Worm (Caenorhabditis elegans) whole organism, L4 larva: ENCODE results near the gene ZK470.2.

ENCODE experiments used
- F37D6.2 ChIP-seq: sonication (generic microtip); optimal IDR thresholded peaks from 2 replicates; lab custom pipeline; 2016; ENCODE audit warnings: mild to moderate bottlenecking, missing genetic modification characterization, missing compliant biosample characterization
- F49E8.2 ChIP-seq: sonication (generic microtip); optimal IDR thresholded peaks from 2 replicates; lab custom pipeline; 2016; ENCODE audit warnings: missing compliant biosample characterization, mild to moderate bottlenecking, missing genetic modification characterization, borderline replicate concordance
- Y105C5A.15 ChIP-seq: fragments of 200-800 bp; sonication (Bioruptor generic); IDR thresholded peaks from 2 replicates; pipeline ENCODE4 v1.3.6; 2022; ENCODE audit warnings: missing genetic modification characterization, missing compliant biosample characterization
- Y48G9A.11 ChIP-seq: fragments of 200-800 bp; sonication (Bioruptor generic); IDR thresholded peaks from 2 replicates; pipeline ENCODE4 v1.3.6; 2022; ENCODE audit warnings: missing genetic modification reagents, missing genetic modification characterization, missing compliant biosample characterization
- Y75B8A.6 ChIP-seq: fragments of 200-800 bp; sonication (Bioruptor generic); IDR thresholded peaks from 2 replicates; pipeline ENCODE4 v1.3.6; 2022; ENCODE audit warnings: missing genetic modification reagents, missing genetic modification characterization, missing compliant biosample characterization
- ZK337.2 ChIP-seq: fragments of 200-800 bp; sonication (Bioruptor generic); IDR thresholded peaks from 2 replicates; pipeline ENCODE4 v1.3.6; 2022; ENCODE audit warnings: missing genetic modification reagents, missing genetic modification characterization, missing compliant biosample characterization
- ZK546.5 ChIP-seq, 2 experiments: sonication (generic microtip); optimal IDR thresholded peaks; 2 replicates each; lab custom pipeline; 2017; ENCODE audit warnings: missing biosample characterization in 2 of 2, missing genetic modification characterization in 2 of 2
- aha-1 ChIP-seq: fragments of 150-350 bp; peaks from one replicate; lab custom pipeline; 2014; ENCODE audit warnings: missing biosample characterization, missing genetic modification characterization
- ama-1 ChIP-seq: fragments of 150-350 bp; optimal IDR thresholded peaks from 2 replicates; lab custom pipeline; 2014; ENCODE audit warnings: inconsistent platforms, mixed read lengths
- ceh-20 ChIP-seq: fragments of 200-800 bp; sonication (Bioruptor generic); IDR thresholded peaks from 2 replicates; pipeline ENCODE4 v1.3.6; 2022; ENCODE audit warnings: missing genetic modification reagents, missing genetic modification characterization, missing compliant biosample characterization
- ceh-44 ChIP-seq: fragments of 200-800 bp; sonication (Bioruptor generic); IDR thresholded peaks from 2 replicates; pipeline ENCODE4 v1.3.6; 2022; ENCODE audit warnings: missing genetic modification reagents, missing genetic modification characterization, missing compliant biosample characterization
- cey-2 ChIP-seq: sonication (generic microtip); optimal IDR thresholded peaks from 3 replicates; lab custom pipeline; 2017; ENCODE audit warnings: missing genetic modification characterization, mild to moderate bottlenecking, missing compliant biosample characterization, antibody characterized with exemption, borderline replicate concordance; ENCODE audit not compliant: insufficient read depth
- ctbp-1 ChIP-seq: fragments of 200-800 bp; sonication (Bioruptor generic); IDR thresholded peaks from 2 replicates; pipeline ENCODE4 v1.3.6; 2022; ENCODE audit warnings: missing genetic modification reagents, missing genetic modification characterization, missing compliant biosample characterization
- daf-12 ChIP-seq: fragments of 150-350 bp; optimal IDR thresholded peaks from 2 replicates; lab custom pipeline; 2014; ENCODE audit warnings: missing biosample characterization, missing genetic modification reagents, missing genetic modification characterization
- daf-16 ChIP-seq, 3 experiments: sonication (generic microtip); optimal IDR thresholded peaks; 2 replicates each; lab custom pipeline; 2016 to 2017; ENCODE audit warnings: missing genetic modification characterization in 3 of 3, missing genetic modification reagents in 3 of 3, mild to moderate bottlenecking in 2 of 3, missing compliant biosample characterization in 2 of 3, missing biosample characterization in 1 of 3, moderate library complexity in 1 of 3
- daf-19 ChIP-seq: fragments of 200-800 bp; sonication (Bioruptor generic); conservative IDR thresholded peaks from 2 replicates; pipeline ENCODE4 v1.3.6; 2022; ENCODE audit warnings: missing genetic modification characterization, missing compliant biosample characterization
- dmd-6 ChIP-seq: fragments of 200-800 bp; sonication (Bioruptor generic); IDR thresholded peaks from 2 replicates; pipeline ENCODE4 v1.3.6; 2022; ENCODE audit warnings: missing genetic modification reagents, missing genetic modification characterization, missing compliant biosample characterization
- dmd-8 ChIP-seq: fragments of 200-800 bp; sonication (Bioruptor generic); IDR thresholded peaks from 2 replicates; pipeline ENCODE4 v1.3.6; 2022; ENCODE audit warnings: missing genetic modification characterization, missing compliant biosample characterization
- dve-1 ChIP-seq: sonication (generic microtip); optimal IDR thresholded peaks from 2 replicates; lab custom pipeline; 2017; ENCODE audit warnings: antibody characterized with exemption, mild to moderate bottlenecking, missing genetic modification characterization, missing compliant biosample characterization; ENCODE audit not compliant: insufficient read depth
- egl-43 ChIP-seq: fragments of 200-800 bp; sonication (Bioruptor generic); IDR thresholded peaks from 2 replicates; pipeline ENCODE4 v1.3.6; 2022; ENCODE audit warnings: missing genetic modification reagents, missing genetic modification characterization, missing compliant biosample characterization
- fkh-10 ChIP-seq: fragments of 150-350 bp; optimal IDR thresholded peaks from 2 replicates; lab custom pipeline; 2014; ENCODE audit warnings: missing biosample characterization, missing genetic modification reagents, missing genetic modification characterization
- hif-1 ChIP-seq, 2 experiments: sonication (generic microtip); optimal IDR thresholded peaks; 2 replicates each; lab custom pipeline; 2016 to 2017; ENCODE audit warnings: missing compliant biosample characterization in 2 of 2, missing genetic modification characterization in 2 of 2, missing genetic modification reagents in 2 of 2, missing genotype in 2 of 2, mild to moderate bottlenecking in 1 of 2
- hlh-30 ChIP-seq: sonication (generic microtip); optimal IDR thresholded peaks from 2 replicates; lab custom pipeline; 2017; ENCODE audit warnings: antibody characterized with exemption, mild to moderate bottlenecking, missing genetic modification characterization, missing compliant biosample characterization; ENCODE audit not compliant: insufficient read depth
- lin-1 ChIP-seq: fragments of 200-800 bp; sonication (Bioruptor generic); IDR thresholded peaks from 2 replicates; pipeline ENCODE4 v1.3.6; 2022; ENCODE audit warnings: missing genetic modification reagents, missing genetic modification characterization, missing compliant biosample characterization
- lin-15B ChIP-seq: fragments of 150-350 bp; sonication (generic microtip); optimal IDR thresholded peaks from 3 replicates; lab custom pipeline; 2014; ENCODE audit warnings: missing biosample characterization, missing genetic modification characterization
- lin-38 ChIP-seq: fragments of 200-800 bp; sonication (Bioruptor generic); IDR thresholded peaks from 2 replicates; pipeline ENCODE4 v1.3.6; 2022; ENCODE audit warnings: missing genetic modification reagents, missing genetic modification characterization, missing compliant biosample characterization
- lsy-2 ChIP-seq, 2 experiments: fragments of 150-350 bp in 1 of 2; sonication (generic microtip) in 1 of 2; optimal IDR thresholded peaks; 2 replicates each; lab custom pipeline; 2014 to 2017; ENCODE audit warnings: missing biosample characterization in 2 of 2, missing genetic modification characterization in 2 of 2
- mdt-29 ChIP-seq: fragments of 200-800 bp; sonication (Bioruptor generic); IDR thresholded peaks from 2 replicates; pipeline ENCODE4 v1.3.6; 2022; ENCODE audit warnings: missing genetic modification reagents, missing genetic modification characterization, missing compliant biosample characterization
- mep-1 ChIP-seq: fragments of 150-350 bp; sonication (generic microtip); optimal IDR thresholded peaks from 3 replicates; lab custom pipeline; 2014; ENCODE audit warnings: missing biosample characterization, missing genetic modification characterization
- mes-2 ChIP-seq: sonication (generic microtip); optimal IDR thresholded peaks from 2 replicates; lab custom pipeline; 2016; ENCODE audit warnings: missing genotype, mild to moderate bottlenecking, missing genetic modification characterization, missing compliant biosample characterization; ENCODE audit not compliant: poor library complexity, severe bottlenecking
- nhr-11 ChIP-seq: fragments of 150-350 bp; optimal IDR thresholded peaks from 2 replicates; lab custom pipeline; 2014; ENCODE audit warnings: missing biosample characterization, missing genetic modification characterization
- nhr-25 ChIP-seq: sonication (generic microtip); optimal IDR thresholded peaks from 2 replicates; lab custom pipeline; 2017; ENCODE audit warnings: missing genetic modification characterization, mild to moderate bottlenecking, missing compliant biosample characterization, antibody characterized with exemption, moderate library complexity, borderline replicate concordance; ENCODE audit not compliant: insufficient read depth
- nhr-28 ChIP-seq: fragments of 150-350 bp; optimal IDR thresholded peaks from 2 replicates; lab custom pipeline; 2014; ENCODE audit warnings: missing biosample characterization, missing genetic modification characterization
- nhr-76 ChIP-seq: fragments of 150-350 bp; optimal IDR thresholded peaks from 2 replicates; lab custom pipeline; 2014; ENCODE audit warnings: missing biosample characterization, missing genetic modification characterization
- nhr-77 ChIP-seq: fragments of 150-350 bp; optimal IDR thresholded peaks from 2 replicates; lab custom pipeline; 2014; ENCODE audit warnings: missing biosample characterization, missing genetic modification characterization
- pqm-1 ChIP-seq: sonication (generic microtip); optimal IDR thresholded peaks from 2 replicates; lab custom pipeline; 2017; ENCODE audit warnings: missing biosample characterization, missing genetic modification characterization
- saeg-2 ChIP-seq: fragments of 200-800 bp; sonication (Bioruptor generic); IDR thresholded peaks from 2 replicates; pipeline ENCODE4 v1.3.6; 2022; ENCODE audit warnings: missing genetic modification reagents, missing genetic modification characterization, missing compliant biosample characterization
- set-16 ChIP-seq: fragments of 200-800 bp; sonication (Bioruptor generic); IDR thresholded peaks from 2 replicates; pipeline ENCODE4 v1.3.6; 2022; ENCODE audit warnings: missing genetic modification reagents, missing genetic modification characterization, missing compliant biosample characterization
- snpc-4 ChIP-seq: fragments of 150-350 bp; optimal IDR thresholded peaks from 2 replicates; lab custom pipeline; 2014; ENCODE audit warnings: missing biosample characterization, missing genetic modification characterization
- tra-1 ChIP-seq: fragments of 200-800 bp; sonication (Bioruptor generic); IDR thresholded peaks from 2 replicates; pipeline ENCODE4 v1.3.6; 2022; ENCODE audit warnings: missing genetic modification reagents, missing genetic modification characterization, missing compliant biosample characterization
- unc-130 ChIP-seq: sonication (generic microtip); optimal IDR thresholded peaks from 2 replicates; lab custom pipeline; 2016; ENCODE audit warnings: missing genetic modification reagents, missing genetic modification characterization, missing compliant biosample characterization
- unc-39 ChIP-seq: sonication (generic microtip); optimal IDR thresholded peaks from 2 replicates; lab custom pipeline; 2017; ENCODE audit warnings: missing biosample characterization, missing genetic modification characterization
- vab-7 ChIP-seq: fragments of 200-800 bp; sonication (Bioruptor generic); IDR thresholded peaks from 2 replicates; pipeline ENCODE4 v1.3.6; 2022; ENCODE audit warnings: missing genetic modification reagents, missing genetic modification characterization, missing compliant biosample characterization
- zfp-2 ChIP-seq: sonication (generic microtip); optimal IDR thresholded peaks from 2 replicates; lab custom pipeline; 2016; ENCODE audit warnings: mild to moderate bottlenecking, missing genetic modification characterization, missing compliant biosample characterization
- ztf-7 ChIP-seq: fragments of 150-350 bp; optimal IDR thresholded peaks from 2 replicates; lab custom pipeline; 2014; ENCODE audit warnings: missing biosample characterization, missing genetic modification characterization

Gene ZK470.2

DNA sequence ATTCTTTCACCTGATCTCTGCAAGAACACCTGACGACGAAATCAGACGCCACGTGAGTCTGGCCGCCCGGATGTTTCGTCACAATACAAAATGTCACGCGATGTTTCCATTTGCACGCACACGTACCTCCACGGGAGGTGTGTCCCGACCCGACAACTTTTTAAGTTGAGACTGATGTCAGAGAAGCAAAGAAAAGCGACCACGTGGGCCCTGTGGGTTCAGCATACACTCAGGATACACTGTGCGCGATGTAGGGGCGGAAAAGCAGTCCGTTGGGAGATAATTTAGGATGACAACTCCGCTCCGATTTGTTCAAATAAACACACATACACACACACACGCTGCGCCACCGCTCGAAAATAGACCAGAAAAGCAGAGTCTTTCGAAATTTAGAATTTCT lies 7.2 kb downstream of the ZK470.2 start (continued):
- 0 out of 2 replicates have a peak, but pooled peaks have one; percentile 4 for TF ChIP-seq dmd-8
- TF ChIP-seq cey-2 (tag; lab: Kevin White, UChicago) = no peak
- TF ChIP-seq zfp-2 (tag; lab: Kevin White, UChicago) = no peak
- peak; percentile 98 to 100 for TF ChIP-seq hif-1 (tag; optimal IDR thresholded peaks at IDR 0.05; lab: Kevin White, UChicago)
- TF ChIP-seq nhr-76 (tag; lab: Kevin White, UChicago) = no peak
- TF ChIP-seq lin-15B (tag; lab: Kevin White, UChicago) = no peak
- no peak for TF ChIP-seq nhr-77 (tag; lab: Kevin White, UChicago)
- no peak for TF ChIP-seq snpc-4 (tag; lab: Kevin White, UChicago)
- TF ChIP-seq ama-1 (lab: Kevin White, UChicago) = peak; percentile 59

DNA sequence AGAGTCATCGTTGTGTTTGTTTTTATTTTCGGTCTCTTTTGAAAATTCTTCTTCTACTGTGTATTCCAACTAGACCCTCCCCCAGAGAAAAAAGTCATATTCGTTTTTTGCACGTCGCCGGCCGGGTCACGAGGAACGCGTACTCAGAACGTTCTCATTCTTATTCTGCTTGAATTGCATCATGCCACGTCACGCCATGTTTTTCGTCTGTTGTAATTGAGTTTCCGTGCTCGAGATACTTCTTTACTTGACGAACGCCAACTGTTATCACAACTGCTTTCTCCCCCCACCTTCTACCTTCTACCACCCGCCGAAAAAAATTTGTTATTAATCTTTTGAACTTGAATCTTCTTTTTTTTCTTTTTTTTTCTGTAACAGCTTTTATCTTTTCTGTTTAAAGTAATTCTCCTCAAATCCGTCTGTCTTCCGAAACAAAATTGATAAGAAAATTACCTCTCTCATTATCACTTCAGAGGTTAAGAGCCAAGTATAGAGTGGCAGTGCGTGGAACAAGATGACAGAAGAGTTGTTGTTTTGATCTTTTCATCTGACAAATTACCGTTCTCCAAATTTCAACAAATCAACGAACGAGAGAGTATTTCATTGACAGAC lies 7.8 kb downstream of the ZK470.2 start:
- peak; percentile 20 for TF ChIP-seq hlh-30
- peak; percentile 6 for TF ChIP-seq fkh-10 (GFP tag; lab: Kevin White, UChicago)
- no peak for TF ChIP-seq unc-130 (GFP tag; lab: Kevin White, UChicago)
- peak; percentile 73; the same call in 1 of the 2 replicates for TF ChIP-seq ctbp-1
- TF ChIP-seq mes-2 = peak; percentile 40
- peak; percentile 72 for TF ChIP-seq ztf-7 (tag; lab: Kevin White, UChicago)
- no peak for TF ChIP-seq Y105C5A.15 (GFP tag; lab: Robert Waterston, UW)
- TF ChIP-seq daf-16 (GFP tag; optimal IDR thresholded peaks at IDR 0.05; lab: Kevin White, UChicago) = peak in 1 of 2 experiments; percentile 89
- TF ChIP-seq daf-16 (tag; optimal IDR thresholded peaks at IDR 0.05; lab: Kevin White, UChicago) = peak; percentile 84
- TF ChIP-seq daf-19 (GFP tag; lab: Robert Waterston, UW) = 0 out of 2 replicates have a peak, but pooled peaks have one; percentile 8
- TF ChIP-seq tra-1 (GFP tag; lab: Robert Waterston, UW) = peak; percentile 59; the same call in 1 of the 2 replicates
- TF ChIP-seq Y48G9A.11 (GFP tag; lab: Robert Waterston, UW) = no peak
- TF ChIP-seq nhr-25 (tag; lab: Kevin White, UChicago) = no peak
- TF ChIP-seq aha-1 (tag; lab: Kevin White, UChicago) = peak; percentile 100
- no peak for TF ChIP-seq daf-12 (tag; lab: Kevin White, UChicago)
- TF ChIP-seq mdt-29 (GFP tag; lab: Robert Waterston, UW) = peak; percentile 84
- TF ChIP-seq ZK546.5 (tag; optimal IDR thresholded peaks at IDR 0.05; lab: Kevin White, UChicago) = no peak
- no peak for TF ChIP-seq Y75B8A.6
- peak; percentile 10; the same call in 1 of the 2 replicates for TF ChIP-seq ceh-44 (GFP tag; lab: Robert Waterston, UW)
- TF ChIP-seq nhr-11 (tag; lab: Kevin White, UChicago) = peak; percentile 77
- TF ChIP-seq pqm-1 (tag; lab: Kevin White, UChicago) = peak; percentile 33
- TF ChIP-seq egl-43 (GFP tag; lab: Robert Waterston, UW) = 0 out of 2 replicates have a peak, but pooled peaks have one; percentile 51
- peak; percentile 43 for TF ChIP-seq mep-1 (tag; lab: Kevin White, UChicago)
- TF ChIP-seq hif-1 (tag; optimal IDR thresholded peaks at IDR 0.05; lab: Kevin White, UChicago) = peak in 1 of 2 experiments; percentile 99
- TF ChIP-seq ZK337.2 = no peak
- peak; percentile 28 for TF ChIP-seq F37D6.2 (tag; lab: Kevin White, UChicago)
- 0 out of 2 replicates have a peak, but pooled peaks have one; percentile 6 for TF ChIP-seq saeg-2 (GFP tag; lab: Robert Waterston, UW)
- no peak for TF ChIP-seq F49E8.2 (tag; lab: Kevin White, UChicago)
- TF ChIP-seq set-16 = no peak
- TF ChIP-seq vab-7 (GFP tag; lab: Robert Waterston, UW) = no peak
- TF ChIP-seq dmd-6 (GFP tag; lab: Robert Waterston, UW) = peak; percentile 51
- TF ChIP-seq lin-1 = 0 out of 2 replicates have a peak, but pooled peaks have one; percentile 13
- no peak for TF ChIP-seq unc-39 (tag; lab: Kevin White, UChicago)
- peak in 1 of 2 experiments; percentile 79 for TF ChIP-seq lsy-2 (tag; optimal IDR thresholded peaks at IDR 0.05; lab: Kevin White, UChicago)
- TF ChIP-seq lin-38 (GFP tag; lab: Robert Waterston, UW) = no peak
- peak; percentile 56; the same call in 1 of the 2 replicates for TF ChIP-seq ceh-20 (GFP tag; lab: Robert Waterston, UW)
- TF ChIP-seq dve-1 = peak; percentile 50
- TF ChIP-seq nhr-28 (tag; lab: Kevin White, UChicago) = peak; percentile 8
